Worm (Caenorhabditis elegans): ENCODE data around the gene nmt-1.

The nmt-1 gene

DNA sequence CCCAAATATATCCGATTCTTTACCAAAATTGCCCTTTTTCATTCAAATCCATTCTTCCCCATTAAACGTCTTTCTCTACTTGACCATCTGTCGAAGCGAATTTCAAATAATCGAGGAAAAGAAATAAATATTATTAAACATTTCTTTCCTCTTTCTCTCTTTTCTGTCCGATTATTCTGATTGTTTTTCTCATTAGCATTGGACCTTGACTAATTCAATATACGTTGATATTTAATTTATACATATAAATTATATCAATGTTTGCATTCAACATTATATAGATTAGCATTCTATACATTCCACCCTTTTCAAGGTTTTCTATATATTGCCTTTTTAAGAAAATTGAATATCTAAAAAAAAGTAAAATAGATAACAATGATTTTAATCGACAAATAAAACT lies 43.2 kb downstream of the nmt-1 start:
- TF ChIP-seq aly-1 (tag; optimal IDR thresholded peaks at IDR 0.05): no peak
- no peak for TF ChIP-seq ceh-13 (GFP tag; optimal IDR thresholded peaks at IDR 0.05)
- TF ChIP-seq ceh-36 (tag; optimal IDR thresholded peaks at IDR 0.05): no peak
- TF ChIP-seq tbx-37 (GFP tag; conservative IDR thresholded peaks at IDR 0.05): no peak
- no peak for TF ChIP-seq hmg-4 (GFP tag; optimal IDR thresholded peaks at IDR 0.05)
- no peak for TF ChIP-seq hmbx-1 (tag; optimal IDR thresholded peaks at IDR 0.05)
- no peak for TF ChIP-seq F13C5.2 (tag; optimal IDR thresholded peaks at IDR 0.05)
- no peak for TF ChIP-seq pes-1 (GFP tag; IDR thresholded peaks at IDR 0.05)
- TF ChIP-seq tbx-11 (GFP tag; IDR thresholded peaks at IDR 0.05): no peak
- TF ChIP-seq tra-4 (tag; optimal IDR thresholded peaks at IDR 0.05): no peak
- no peak for TF ChIP-seq flt-1 (GFP tag; IDR thresholded peaks at IDR 0.05)
- no peak for TF ChIP-seq ets-7 (tag; optimal IDR thresholded peaks at IDR 0.05)
- no peak for TF ChIP-seq scrt-1 (GFP tag; IDR thresholded peaks at IDR 0.05)
- no peak for TF ChIP-seq ama-1 (optimal IDR thresholded peaks at IDR 0.05)
- no peak for TF ChIP-seq hnd-1 (tag; optimal IDR thresholded peaks at IDR 0.05)

ce11 chrIII:6067557-6067956 lies 48.6 kb downstream of the nmt-1 start, which contains the start of gene mapk-15:
Gene mapk-15 (plus strand): TSS chrIII:6067857.
- TF ChIP-seq ama-1 (optimal IDR thresholded peaks at IDR 0.05): no peak
- TF ChIP-seq hnd-1 (tag; optimal IDR thresholded peaks at IDR 0.05): no peak
